Worm (Caenorhabditis elegans) whole organism, L4 larva: ENCODE data around the gene pro-2.

Experiments used
- F37D6.2 ChIP-seq: sonication (generic microtip); optimal IDR thresholded peaks from 2 replicates; lab custom pipeline; 2016; ENCODE audit warnings: mild to moderate bottlenecking, missing genetic modification characterization, missing compliant biosample characterization
- Y75B8A.6 ChIP-seq: fragments of 200-800 bp; sonication (Bioruptor generic); IDR thresholded peaks from 2 replicates; pipeline ENCODE4 v1.3.6; 2022; ENCODE audit warnings: missing genetic modification reagents, missing genetic modification characterization, missing compliant biosample characterization
- ces-1 ChIP-seq: fragments of 150-350 bp; sonication (generic microtip); optimal IDR thresholded peaks from 4 replicates; lab custom pipeline; 2014; ENCODE audit warnings: missing biosample characterization, missing genetic modification reagents, missing genetic modification characterization
- nhr-11 ChIP-seq: fragments of 150-350 bp; optimal IDR thresholded peaks from 2 replicates; lab custom pipeline; 2014; ENCODE audit warnings: missing biosample characterization, missing genetic modification characterization
- nhr-76 ChIP-seq: fragments of 150-350 bp; optimal IDR thresholded peaks from 2 replicates; lab custom pipeline; 2014; ENCODE audit warnings: missing biosample characterization, missing genetic modification characterization
- skn-1 ChIP-seq: fragments of 150-350 bp; optimal IDR thresholded peaks from 2 replicates; lab custom pipeline; 2014; ENCODE audit warnings: missing biosample characterization, missing genetic modification characterization
- unc-62 ChIP-seq, 3 experiments: fragments of 150-350 bp in 1 of 3; sonication (generic microtip); optimal IDR thresholded peaks in 2 of 3; peaks in 1 of 3; 1 replicate in 1 of 3; 2 replicates in 2 of 3; lab custom pipeline; 2014 to 2017; ENCODE audit warnings: missing biosample characterization in 3 of 3, missing genetic modification characterization in 3 of 3, missing genetic modification reagents in 3 of 3, missing genotype in 1 of 3

DNA sequence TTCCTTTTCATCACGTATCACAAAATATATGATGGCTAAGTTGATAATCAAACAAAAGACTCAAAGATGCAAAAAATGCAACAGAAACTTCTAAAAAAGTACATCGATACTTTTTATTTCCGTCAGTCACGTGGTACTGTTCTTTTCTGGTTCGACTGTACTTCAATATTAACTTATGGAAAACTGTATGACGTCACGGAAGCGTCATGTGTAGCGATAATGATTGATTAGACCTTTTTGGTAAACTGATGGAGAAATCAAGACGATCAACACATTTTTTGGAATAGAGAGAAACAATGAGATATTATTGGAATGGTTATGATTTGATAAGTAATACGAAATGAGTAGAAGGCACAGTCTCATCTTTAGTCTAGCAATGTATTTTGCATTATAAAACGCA, 50.6 kb downstream of the pro-2 start:
- TF ChIP-seq ces-1 (GFP tag; lab: Kevin White, UChicago) (no peak), skn-1 (tag; lab: Kevin White, UChicago) (no peak), nhr-76 (tag; lab: Kevin White, UChicago) (no peak), nhr-11 (tag; lab: Kevin White, UChicago) (no peak), unc-62 (GFP tag; optimal IDR thresholded peaks at IDR 0.05 in 1 of 2; lab: Kevin White, UChicago) (peak in 1 of 2 experiments; percentile 81), unc-62 (tag; optimal IDR thresholded peaks at IDR 0.05; lab: Kevin White, UChicago) (no peak), Y75B8A.6 (GFP tag; lab: Robert Waterston, UW) (no peak), F37D6.2 (tag; lab: Kevin White, UChicago) (no peak)
